Fruit fly (Drosophila melanogaster) whole organism, adult: ENCODE measurements around the gene CG33489.
A peak's percentile ranks its signal among the peaks of the same experiment; 100 is the strongest.
"Not testable (repeated sequence)": the region's sequence is repeated elsewhere in the genome, so short reads cannot be mapped to it uniquely, and the experiment has no call there.

Experiments used
- CG11617 ChIP-seq: fragments of 200-800 bp; sonication (Bioruptor generic); optimal IDR thresholded peaks from 2 replicates; lab custom pipeline; 2017; ENCODE audit warnings: mild to moderate bottlenecking, missing biosample characterization, missing genetic modification reagents, missing genetic modification characterization
- CG12768 ChIP-seq: fragments of 200-800 bp; sonication (Bioruptor generic); optimal IDR thresholded peaks from 2 replicates; lab custom pipeline; 2017; ENCODE audit warnings: missing biosample characterization, missing genetic modification characterization, mild to moderate bottlenecking, moderate library complexity, missing genetic modification reagents
- CG14711 ChIP-seq: fragments of 200-800 bp; sonication (Bioruptor generic); optimal IDR thresholded peaks from 2 replicates; lab custom pipeline; 2018; ENCODE audit warnings: missing biosample characterization, mild to moderate bottlenecking, missing genetic modification characterization, moderate library complexity
- CG1620 ChIP-seq: fragments of 200-800 bp; sonication (Bioruptor generic); optimal IDR thresholded peaks from 2 replicates; lab custom pipeline; 2016; ENCODE audit warnings: missing biosample characterization, missing genetic modification characterization
- CG33017 ChIP-seq: fragments of 200-800 bp; sonication (Bioruptor generic); optimal IDR thresholded peaks from 2 replicates; lab custom pipeline; 2018; ENCODE audit warnings: missing biosample characterization, mild to moderate bottlenecking, missing genetic modification characterization, moderate library complexity
- CG5204 ChIP-seq: fragments of 200-800 bp; sonication (Bioruptor generic); optimal IDR thresholded peaks from 2 replicates; lab custom pipeline; 2016; ENCODE audit warnings: missing biosample characterization, missing genetic modification characterization
- CG7045 ChIP-seq: fragments of 200-800 bp; sonication (Bioruptor generic); optimal IDR thresholded peaks from 2 replicates; lab custom pipeline; 2017; ENCODE audit warnings: missing biosample characterization, mild to moderate bottlenecking, missing genetic modification characterization
- CG7101 ChIP-seq: fragments of 200-800 bp; sonication (Bioruptor generic); optimal IDR thresholded peaks from 2 replicates; lab custom pipeline; 2018; ENCODE audit warnings: missing biosample characterization, mild to moderate bottlenecking, missing genetic modification characterization, moderate library complexity
- Clk ChIP-seq: fragments of 200-800 bp; sonication (Bioruptor generic); optimal IDR thresholded peaks from 2 replicates; lab custom pipeline; 2017; ENCODE audit warnings: missing biosample characterization, missing genetic modification characterization
- Crg-1 ChIP-seq: fragments of 200-800 bp; sonication (Bioruptor generic); optimal IDR thresholded peaks from 2 replicates; lab custom pipeline; 2016; ENCODE audit warnings: missing biosample characterization, missing genetic modification characterization
- Hr96 ChIP-seq: fragments of 200-800 bp; sonication (Bioruptor generic); optimal IDR thresholded peaks from 2 replicates; lab custom pipeline; 2016; ENCODE audit warnings: missing biosample characterization, missing genetic modification characterization
- Mnt ChIP-seq: fragments of 200-800 bp; sonication (Bioruptor generic); optimal IDR thresholded peaks from 2 replicates; lab custom pipeline; 2016; ENCODE audit warnings: missing biosample characterization, mild to moderate bottlenecking, missing genetic modification characterization
- bab1 ChIP-seq: fragments of 200-800 bp; sonication (Bioruptor generic); optimal IDR thresholded peaks from 3 replicates; lab custom pipeline; 2019; ENCODE audit warnings: missing biosample characterization, mild to moderate bottlenecking, missing genetic modification characterization, moderate library complexity
- cic ChIP-seq: fragments of 200-800 bp; sonication (Bioruptor generic); optimal IDR thresholded peaks from 2 replicates; lab custom pipeline; 2017; ENCODE audit warnings: missing biosample characterization, mild to moderate bottlenecking, missing genetic modification characterization, moderate library complexity
- cnc ChIP-seq, 2 experiments: fragments of >200 bp; optimal IDR thresholded peaks; 2 replicates each; lab custom pipeline; 2017
- kay ChIP-seq: fragments of 200-800 bp; sonication (Bioruptor generic); peaks from one replicate; lab custom pipeline; 2016; ENCODE audit warnings: missing biosample characterization, missing genetic modification characterization, borderline replicate concordance
- ovo ChIP-seq: fragments of 200-800 bp; sonication (Bioruptor generic); optimal IDR thresholded peaks from 2 replicates; lab custom pipeline; 2016; ENCODE audit warnings: missing biosample characterization, missing genetic modification characterization
- pad ChIP-seq: fragments of 200-800 bp; sonication (Bioruptor generic); optimal IDR thresholded peaks from 3 replicates; lab custom pipeline; 2017; ENCODE audit warnings: missing biosample characterization, missing genetic modification characterization, mild to moderate bottlenecking, moderate library complexity, missing genetic modification reagents
- tj ChIP-seq: fragments of 200-800 bp; sonication (Bioruptor generic); optimal IDR thresholded peaks from 3 replicates; lab custom pipeline; 2017; ENCODE audit warnings: missing biosample characterization, mild to moderate bottlenecking, missing genetic modification characterization, moderate library complexity
- toe ChIP-seq: fragments of 200-800 bp; sonication (Bioruptor generic); optimal IDR thresholded peaks from 2 replicates; lab custom pipeline; 2016; ENCODE audit warnings: missing biosample characterization, missing genetic modification characterization

CG33489 gene

DNA sequence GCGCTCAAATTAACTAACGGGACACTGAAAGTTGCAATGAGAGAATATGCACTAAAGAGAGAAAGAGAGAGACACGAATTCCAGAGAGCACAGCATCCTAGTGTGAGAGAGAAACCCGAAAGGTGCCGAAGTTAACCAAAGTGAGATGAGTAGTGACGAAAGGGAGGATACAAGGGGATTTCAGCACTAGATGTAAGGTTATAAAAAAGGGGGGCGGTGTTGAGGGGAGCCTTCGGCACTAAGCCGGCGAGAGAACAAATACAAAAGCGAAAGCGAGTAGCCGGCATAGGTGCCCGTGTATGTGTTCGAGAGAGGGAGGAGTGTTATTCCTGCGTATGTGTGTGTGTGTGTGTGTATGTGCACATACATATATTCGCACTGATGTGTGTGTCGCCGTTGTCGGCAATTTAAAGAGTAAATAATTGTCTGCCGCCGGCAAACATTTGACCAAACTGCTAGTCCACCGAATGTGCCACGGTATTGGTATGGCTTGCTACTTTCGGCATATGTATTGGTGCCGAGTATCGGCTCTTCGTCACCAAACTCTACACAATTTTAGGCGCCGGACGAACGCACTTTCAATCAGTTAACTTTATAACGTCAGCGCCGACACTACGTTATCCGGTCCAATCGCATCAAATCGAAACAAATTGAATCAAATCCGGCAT is 19.9 kb upstream of the CG33489 start, which contains the start of gene CG7368:
CG7368 (plus strand) TSS at position 618 of the 668 bp plus-strand sequence.
- TF ChIP-seq CG7101 (tag; lab: Kevin White, UChicago), result no peak
- no peak for TF ChIP-seq Crg-1 (GFP tag; lab: Kevin White, UChicago)
- TF ChIP-seq ovo (GFP tag; lab: Kevin White, UChicago), result no peak
- no peak for TF ChIP-seq kay
- TF ChIP-seq CG5204 (GFP tag; lab: Kevin White, UChicago), result no peak
- TF ChIP-seq cnc (optimal IDR thresholded peaks at IDR 0.05; lab: Kevin White, UChicago), result no peak
- TF ChIP-seq CG11617 (GFP tag; lab: Kevin White, UChicago), result no peak
- TF ChIP-seq bab1, result no peak
- no peak for TF ChIP-seq cic (GFP tag; lab: Kevin White, UChicago)

dm6 chr3L:11593778-11594177 is 16.9 kb upstream of the CG33489 start:
- TF ChIP-seq cnc (optimal IDR thresholded peaks at IDR 0.05; lab: Kevin White, UChicago) (no peak), CG33017 (peak; percentile 81), Crg-1 (GFP tag; lab: Kevin White, UChicago) (no peak), CG12768 (GFP tag; lab: Kevin White, UChicago) (peak; percentile 62), cic (GFP tag; lab: Kevin White, UChicago) (no peak), CG14711 (tag; lab: Kevin White, UChicago) (peak; percentile 9), CG1620 (GFP tag; lab: Kevin White, UChicago) (no peak), ovo (GFP tag; lab: Kevin White, UChicago) (no peak), CG11617 (GFP tag; lab: Kevin White, UChicago) (peak; percentile 22), toe (GFP tag; lab: Kevin White, UChicago) (no peak), tj (GFP tag; lab: Kevin White, UChicago) (no peak), CG5204 (GFP tag; lab: Kevin White, UChicago) (no peak), CG7045 (GFP tag; lab: Kevin White, UChicago) (peak; percentile 66), Mnt (GFP tag; lab: Kevin White, UChicago) (no peak), CG7101 (tag; lab: Kevin White, UChicago) (peak; percentile 35), Clk (GFP tag; lab: Kevin White, UChicago) (no peak), pad (GFP tag; lab: Kevin White, UChicago) (no peak), Hr96 (no peak), bab1 (no peak), kay (no peak)

DNA sequence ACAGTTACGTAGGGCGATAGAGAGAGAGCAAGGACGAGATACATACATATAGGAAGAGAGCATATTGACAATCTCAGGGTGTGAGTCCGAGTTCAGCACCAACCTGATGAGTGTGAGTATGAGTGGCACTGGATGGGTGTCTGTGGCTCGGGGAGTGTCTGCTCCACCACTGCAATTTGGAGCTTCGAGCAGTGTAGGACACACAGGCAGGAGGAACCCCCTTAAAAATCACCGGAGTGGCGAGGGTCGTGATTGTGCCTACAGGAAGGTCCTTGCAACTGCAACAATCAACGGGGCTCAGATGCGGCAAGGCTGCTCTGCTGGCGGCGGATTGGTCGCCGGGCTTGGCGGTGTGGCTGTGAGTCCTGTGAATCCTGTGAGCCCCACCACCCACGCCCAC is 15.0 kb upstream of the CG33489 start:
- TF ChIP-seq CG11617 (GFP tag; lab: Kevin White, UChicago), result no peak
- TF ChIP-seq CG7045 (GFP tag; lab: Kevin White, UChicago), result no peak
- TF ChIP-seq CG12768 (GFP tag; lab: Kevin White, UChicago), result no peak
- TF ChIP-seq kay, result no peak
- TF ChIP-seq CG1620 (GFP tag; lab: Kevin White, UChicago), result no peak
- no peak for TF ChIP-seq ovo (GFP tag; lab: Kevin White, UChicago)
- TF ChIP-seq pad (GFP tag; lab: Kevin White, UChicago), result no peak
- TF ChIP-seq CG5204 (GFP tag; lab: Kevin White, UChicago), result no peak
- no peak for TF ChIP-seq CG33017
- no peak for TF ChIP-seq Clk (GFP tag; lab: Kevin White, UChicago)
- no peak for TF ChIP-seq cic (GFP tag; lab: Kevin White, UChicago)
- no peak for TF ChIP-seq tj (GFP tag; lab: Kevin White, UChicago)
- no peak for TF ChIP-seq Crg-1 (GFP tag; lab: Kevin White, UChicago)
- TF ChIP-seq CG7101 (tag; lab: Kevin White, UChicago), result no peak
- no peak for TF ChIP-seq cnc (optimal IDR thresholded peaks at IDR 0.05; lab: Kevin White, UChicago)
- TF ChIP-seq bab1, result no peak
- TF ChIP-seq CG14711 (tag; lab: Kevin White, UChicago), result no peak

DNA sequence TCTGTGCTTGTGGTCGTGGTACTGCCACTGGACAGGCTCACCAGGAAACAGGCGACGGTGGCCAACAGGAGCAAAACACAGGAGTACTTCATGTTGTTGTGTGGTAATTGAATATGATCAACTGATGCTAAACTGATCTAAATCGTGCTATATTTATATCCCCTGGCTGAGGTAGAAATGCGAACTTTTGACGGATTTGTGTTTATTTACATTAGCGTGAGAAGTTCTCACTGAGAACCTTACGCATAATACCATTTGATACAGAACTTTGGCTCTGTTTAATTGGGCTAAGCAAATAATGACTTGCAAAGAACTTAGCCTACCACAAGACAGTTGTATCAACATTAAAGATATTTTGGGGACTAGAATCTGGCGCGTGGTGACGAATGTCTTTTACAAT is 14.3 kb upstream of the CG33489 start, which contains the start of gene CG33268:
CG33268 (minus strand) TSS at position 101 of the 400 bp plus-strand sequence.
- TF ChIP-seq ovo (GFP tag; lab: Kevin White, UChicago) (no peak), Crg-1 (GFP tag; lab: Kevin White, UChicago) (no peak), Mnt (GFP tag; lab: Kevin White, UChicago) (no peak), bab1 (no peak), CG5204 (GFP tag; lab: Kevin White, UChicago) (no peak), toe (GFP tag; lab: Kevin White, UChicago) (no peak), CG11617 (GFP tag; lab: Kevin White, UChicago) (no peak), cic (GFP tag; lab: Kevin White, UChicago) (no peak), pad (GFP tag; lab: Kevin White, UChicago) (no peak), cnc (optimal IDR thresholded peaks at IDR 0.05; lab: Kevin White, UChicago) (no peak)

- TF ChIP-seq kay; Crg-1 (GFP tag; lab: Kevin White, UChicago); CG5204 (GFP tag; lab: Kevin White, UChicago): not testable (repeated sequence)
These were observed 12.6 kb upstream of the CG33489 start, which contains the start of gene CG7377 for dm6 chr3L:11589395-11589794. Gene CG7377 (plus strand): TSS chr3L:11589695.

dm6 chr3L:11588594-11588993 is 11.8 kb upstream of the CG33489 start:
- no peak for TF ChIP-seq CG14711 (tag; lab: Kevin White, UChicago)
- TF ChIP-seq tj (GFP tag; lab: Kevin White, UChicago), result no peak
- TF ChIP-seq cnc (optimal IDR thresholded peaks at IDR 0.05; lab: Kevin White, UChicago), result no peak
- TF ChIP-seq CG7045 (GFP tag; lab: Kevin White, UChicago), result no peak
- TF ChIP-seq pad (GFP tag; lab: Kevin White, UChicago), result no peak
- TF ChIP-seq CG33017, result no peak
- TF ChIP-seq bab1, result no peak
- TF ChIP-seq CG7101 (tag; lab: Kevin White, UChicago), result no peak
- TF ChIP-seq cic (GFP tag; lab: Kevin White, UChicago), result no peak
- no peak for TF ChIP-seq toe (GFP tag; lab: Kevin White, UChicago)
- TF ChIP-seq kay, result no peak
- TF ChIP-seq CG11617 (GFP tag; lab: Kevin White, UChicago), result no peak
- no peak for TF ChIP-seq Mnt (GFP tag; lab: Kevin White, UChicago)
- no peak for TF ChIP-seq Clk (GFP tag; lab: Kevin White, UChicago)
- no peak for TF ChIP-seq ovo (GFP tag; lab: Kevin White, UChicago)
- no peak for TF ChIP-seq CG12768 (GFP tag; lab: Kevin White, UChicago)
